Worm (Caenorhabditis elegans) whole organism, mixed stage, embryonic: Measurements from ENCODE around the gene F21D5.9.

Experiments used
- bed-3 ChIP-seq: fragments of 200-800 bp; sonication (Bioruptor generic); optimal IDR thresholded peaks from 3 replicates; lab custom pipeline; 2018; ENCODE audit warnings: mild to moderate bottlenecking, missing genetic modification characterization, moderate library complexity, missing compliant biosample characterization
- blmp-1 ChIP-seq: fragments of 150-350 bp; optimal IDR thresholded peaks from 2 replicates; lab custom pipeline; 2014; ENCODE audit warnings: missing biosample characterization, missing genetic modification characterization
- ceh-39 ChIP-seq: fragments of 150-350 bp; optimal IDR thresholded peaks from 2 replicates; lab custom pipeline; 2014; ENCODE audit warnings: missing biosample characterization, missing genetic modification characterization
- ceh-43 ChIP-seq: fragments of 200-800 bp; sonication (Bioruptor generic); optimal IDR thresholded peaks from 2 replicates; lab custom pipeline; 2018; ENCODE audit warnings: mild to moderate bottlenecking, missing genetic modification characterization, moderate library complexity, missing compliant biosample characterization
- ceh-83 ChIP-seq: fragments of 200-800 bp; sonication (Bioruptor generic); optimal IDR thresholded peaks from 2 replicates; lab custom pipeline; 2018; ENCODE audit warnings: mild to moderate bottlenecking, missing genetic modification characterization, missing compliant biosample characterization
- ces-1 ChIP-seq: fragments of 150-350 bp; optimal IDR thresholded peaks from 2 replicates; lab custom pipeline; 2014; ENCODE audit warnings: missing biosample characterization, missing genetic modification reagents, missing genetic modification characterization
- cnd-1 ChIP-seq: fragments of 200-800 bp; sonication (Bioruptor generic); optimal IDR thresholded peaks from 2 replicates; lab custom pipeline; 2018; ENCODE audit warnings: mild to moderate bottlenecking, missing genetic modification characterization, missing compliant biosample characterization
- drap-1 ChIP-seq: fragments of 200-800 bp; sonication (Bioruptor generic); optimal IDR thresholded peaks from 3 replicates; lab custom pipeline; 2018; ENCODE audit warnings: mild to moderate bottlenecking, missing genetic modification characterization, missing compliant biosample characterization
- elt-1 ChIP-seq: sonication (generic microtip); optimal IDR thresholded peaks from 2 replicates; lab custom pipeline; 2017; ENCODE audit warnings: missing genetic modification characterization, mild to moderate bottlenecking, missing compliant biosample characterization, antibody characterized with exemption, moderate library complexity, borderline replicate concordance; ENCODE audit not compliant: insufficient read depth
- elt-3 ChIP-seq: fragments of 150-350 bp; optimal IDR thresholded peaks from 2 replicates; lab custom pipeline; 2014; ENCODE audit warnings: missing biosample characterization, missing genetic modification characterization
- flh-1 ChIP-seq: fragments of 200-800 bp; sonication (Bioruptor generic); optimal IDR thresholded peaks from 2 replicates; lab custom pipeline; 2018; ENCODE audit warnings: mild to moderate bottlenecking, missing genetic modification characterization, moderate library complexity, missing compliant biosample characterization
- ham-2 ChIP-seq: fragments of 200-800 bp; sonication (Bioruptor generic); optimal IDR thresholded peaks from 2 replicates; lab custom pipeline; 2018; ENCODE audit warnings: mild to moderate bottlenecking, missing genetic modification characterization, missing compliant biosample characterization
- hlh-1 ChIP-seq: fragments of 150-350 bp; optimal IDR thresholded peaks from 2 replicates; lab custom pipeline; 2014; ENCODE audit warnings: missing biosample characterization, missing genetic modification reagents, missing genetic modification characterization
- lin-13 ChIP-seq: fragments of 150-350 bp; optimal IDR thresholded peaks from 2 replicates; lab custom pipeline; 2014; ENCODE audit warnings: missing biosample characterization, missing genetic modification characterization
- lin-32 ChIP-seq: fragments of 200-800 bp; sonication (Bioruptor generic); optimal IDR thresholded peaks from 2 replicates; lab custom pipeline; 2018; ENCODE audit warnings: mild to moderate bottlenecking, missing genetic modification characterization, missing compliant biosample characterization
- lsy-2 ChIP-seq: fragments of 150-350 bp; optimal IDR thresholded peaks from 2 replicates; lab custom pipeline; 2014; ENCODE audit warnings: missing biosample characterization, missing genetic modification characterization
- mab-5 ChIP-seq: fragments of 150-350 bp; optimal IDR thresholded peaks from 2 replicates; lab custom pipeline; 2014; ENCODE audit warnings: missing biosample characterization, missing genetic modification characterization
- mep-1 ChIP-seq: fragments of 150-350 bp; optimal IDR thresholded peaks from 2 replicates; lab custom pipeline; 2017; ENCODE audit warnings: missing biosample characterization, missing genetic modification reagents, missing genetic modification characterization, inconsistent platforms
- nhr-12 ChIP-seq: fragments of 150-350 bp; optimal IDR thresholded peaks from 2 replicates; lab custom pipeline; 2014; ENCODE audit warnings: missing biosample characterization, missing genetic modification characterization
- nhr-2 ChIP-seq: fragments of 150-350 bp; optimal IDR thresholded peaks from 2 replicates; lab custom pipeline; 2014; ENCODE audit warnings: missing biosample characterization, missing genetic modification characterization
- nhr-237 ChIP-seq: fragments of 150-350 bp; optimal IDR thresholded peaks from 2 replicates; lab custom pipeline; 2014; ENCODE audit warnings: missing biosample characterization, missing genetic modification characterization
- nhr-28 ChIP-seq: fragments of 150-350 bp; optimal IDR thresholded peaks from 2 replicates; lab custom pipeline; 2014; ENCODE audit warnings: missing biosample characterization, missing genetic modification characterization
- nhr-76 ChIP-seq: sonication (generic microtip); optimal IDR thresholded peaks from 2 replicates; lab custom pipeline; 2017; ENCODE audit warnings: missing biosample characterization, missing genetic modification characterization
- pha-4 ChIP-seq: fragments of 150-350 bp; optimal IDR thresholded peaks from 2 replicates; lab custom pipeline; 2018; ENCODE audit warnings: missing biosample characterization, missing genetic modification reagents, missing genetic modification characterization
- sem-2 ChIP-seq: fragments of 200-800 bp; sonication (Bioruptor generic); optimal IDR thresholded peaks from 2 replicates; lab custom pipeline; 2018; ENCODE audit warnings: mild to moderate bottlenecking, missing genetic modification characterization, missing compliant biosample characterization
- snpc-4 ChIP-seq: fragments of 150-350 bp; optimal IDR thresholded peaks from 2 replicates; lab custom pipeline; 2014; ENCODE audit warnings: missing biosample characterization, missing genetic modification characterization
- sptf-1 ChIP-seq: sonication (generic microtip); optimal IDR thresholded peaks from 2 replicates; lab custom pipeline; 2017; ENCODE audit warnings: mild to moderate bottlenecking, missing genetic modification characterization, moderate library complexity, missing compliant biosample characterization
- tbx-8 ChIP-seq: fragments of 200-800 bp; sonication (Bioruptor generic); optimal IDR thresholded peaks from 2 replicates; lab custom pipeline; 2018; ENCODE audit warnings: mild to moderate bottlenecking, missing genetic modification characterization, moderate library complexity, missing compliant biosample characterization
- unc-120 ChIP-seq: sonication (generic microtip); optimal IDR thresholded peaks from 2 replicates; lab custom pipeline; 2017; ENCODE audit warnings: missing genetic modification characterization, missing compliant biosample characterization; ENCODE audit not compliant: poor library complexity, severe bottlenecking
- unc-39 ChIP-seq: fragments of 150-350 bp; optimal IDR thresholded peaks from 2 replicates; lab custom pipeline; 2014; ENCODE audit warnings: missing biosample characterization, missing genetic modification characterization
- unc-62 ChIP-seq: fragments of 150-350 bp; optimal IDR thresholded peaks from 2 replicates; lab custom pipeline; 2014; ENCODE audit warnings: missing biosample characterization, missing genetic modification reagents, missing genetic modification characterization
- zip-8 ChIP-seq: fragments of 150-350 bp; optimal IDR thresholded peaks from 2 replicates; lab custom pipeline; 2014; ENCODE audit warnings: missing biosample characterization, missing genetic modification characterization
- ztf-11 ChIP-seq: fragments of 150-350 bp; optimal IDR thresholded peaks from 2 replicates; lab custom pipeline; 2014; ENCODE audit warnings: missing biosample characterization, missing genetic modification characterization

The F21D5.9 gene

ce11 chrIV:8740952-8741438, 17.2 kb downstream of the F21D5.9 start, which contains the start of gene F21D5.6:
Gene F21D5.6 (minus strand): TSS chrIV:8741388.
- TF ChIP-seq nhr-237 (tag; lab: Kevin White, UChicago) (no peak), unc-39 (tag; lab: Kevin White, UChicago) (no peak), nhr-2 (tag; lab: Kevin White, UChicago) (no peak), flh-1 (no peak), elt-1 (tag; lab: Kevin White, UChicago) (no peak)
- TF ChIP-seq, all 35 proteins: peak for 0

- TF ChIP-seq unc-120 (tag; lab: Kevin White, UChicago) (no peak), tbx-8 (GFP tag; lab: Kevin White, UChicago) (no peak), nhr-76 (tag; lab: Kevin White, UChicago) (no peak), nhr-237 (tag; lab: Kevin White, UChicago) (peak; percentile 33), flh-1 (no peak), drap-1 (GFP tag; lab: Kevin White, UChicago) (no peak), mep-1 (peak; percentile 49), ceh-43 (GFP tag; lab: Kevin White, UChicago) (no peak), lin-32 (GFP tag; lab: Kevin White, UChicago) (no peak), blmp-1 (tag; lab: Kevin White, UChicago) (no peak), unc-62 (GFP tag; lab: Kevin White, UChicago) (no peak), ztf-11 (tag; lab: Kevin White, UChicago) (no peak), bed-3 (GFP tag; lab: Kevin White, UChicago) (no peak), lin-13 (tag; lab: Kevin White, UChicago) (peak; percentile 1), mab-5 (tag; lab: Kevin White, UChicago) (no peak), ham-2 (no peak), zip-8 (no peak), nhr-12 (tag; lab: Kevin White, UChicago) (no peak), ces-1 (GFP tag; lab: Kevin White, UChicago) (peak; percentile 28), lsy-2 (tag; lab: Kevin White, UChicago) (peak; percentile 65), sem-2 (GFP tag; lab: Kevin White, UChicago) (no peak), nhr-2 (tag; lab: Kevin White, UChicago) (no peak), pha-4 (peak; percentile 36), hlh-1 (tag; lab: Kevin White, UChicago) (no peak), ceh-39 (tag; lab: Kevin White, UChicago) (no peak), ceh-83 (GFP tag; lab: Kevin White, UChicago) (no peak), cnd-1 (tag; lab: Kevin White, UChicago) (no peak), nhr-28 (tag; lab: Kevin White, UChicago) (no peak), sptf-1 (tag; lab: Kevin White, UChicago) (peak; percentile 31), snpc-4 (tag; lab: Kevin White, UChicago) (no peak)
Observed at ce11 chrIV:8743654-8744332, 20.0 kb downstream of the F21D5.9 start, which contains the start of gene F21D5.7. Gene F21D5.7 (minus strand): TSS chrIV:8743704.

- TF ChIP-seq snpc-4 (tag; lab: Kevin White, UChicago) (no peak), mab-5 (tag; lab: Kevin White, UChicago) (no peak), elt-3 (no peak), nhr-12 (tag; lab: Kevin White, UChicago) (no peak), lsy-2 (tag; lab: Kevin White, UChicago) (no peak), nhr-28 (tag; lab: Kevin White, UChicago) (no peak), ceh-39 (tag; lab: Kevin White, UChicago) (no peak), mep-1 (no peak), zip-8 (no peak), unc-120 (tag; lab: Kevin White, UChicago) (no peak)
Observed at ce11 chrIV:8745591-8746302, 21.9 kb downstream of the F21D5.9 start, which contains the start of the genes F20C5.7 and parg-1. Gene F20C5.7 (minus strand): TSS chrIV:8745691. Gene parg-1 (plus strand): TSS chrIV:8746252.
